Worm (Caenorhabditis elegans) whole organism, L2 larva: Measurements from ENCODE around the gene T01B7.9.
A peak's percentile ranks its signal among the peaks of the same experiment; 100 is the strongest.

ENCODE experiments used
- C34F6.9 ChIP-seq: fragments of 150-350 bp; optimal IDR thresholded peaks from 2 replicates; lab custom pipeline; 2014; ENCODE audit warnings: missing biosample characterization, missing genetic modification characterization
- F13H6.1 ChIP-seq: sonication (generic microtip); optimal IDR thresholded peaks from 2 replicates; lab custom pipeline; 2016; ENCODE audit warnings: missing genetic modification characterization, missing compliant biosample characterization
- R02D3.7 ChIP-seq: fragments of 150-350 bp; optimal IDR thresholded peaks from 2 replicates; lab custom pipeline; 2014; ENCODE audit warnings: missing biosample characterization, missing genetic modification characterization
- Y55F3AM.14 ChIP-seq: fragments of 200-800 bp; sonication (Bioruptor generic); optimal IDR thresholded peaks from 2 replicates; lab custom pipeline; 2018; ENCODE audit warnings: mild to moderate bottlenecking, missing genetic modification characterization, missing compliant biosample characterization
- ZK546.5 ChIP-seq: sonication (generic microtip); optimal IDR thresholded peaks from 2 replicates; lab custom pipeline; 2017; ENCODE audit warnings: missing biosample characterization, missing genetic modification characterization
- alr-1 ChIP-seq: fragments of 150-350 bp; optimal IDR thresholded peaks from 2 replicates; lab custom pipeline; 2014; ENCODE audit warnings: missing biosample characterization, missing genetic modification characterization
- aly-2 ChIP-seq: fragments of 150-350 bp; optimal IDR thresholded peaks from 2 replicates; lab custom pipeline; 2014; ENCODE audit warnings: missing biosample characterization, missing genetic modification characterization
- ama-1 ChIP-seq: fragments of 150-350 bp; optimal IDR thresholded peaks from 2 replicates; lab custom pipeline; 2018; ENCODE audit warnings: inconsistent platforms
- blmp-1 ChIP-seq: sonication (generic microtip); optimal IDR thresholded peaks from 2 replicates; lab custom pipeline; 2017; ENCODE audit warnings: missing genetic modification characterization, mild to moderate bottlenecking, missing compliant biosample characterization, antibody characterized with exemption, moderate library complexity; ENCODE audit not compliant: insufficient read depth
- ceh-16 ChIP-seq: fragments of 150-350 bp; optimal IDR thresholded peaks from 2 replicates; lab custom pipeline; 2014; ENCODE audit warnings: missing biosample characterization, missing genetic modification characterization
- ceh-82 ChIP-seq: fragments of 150-350 bp; optimal IDR thresholded peaks from 2 replicates; lab custom pipeline; 2014; ENCODE audit warnings: missing biosample characterization, missing genetic modification characterization
- crh-2 ChIP-seq: sonication (generic microtip); optimal IDR thresholded peaks from 2 replicates; lab custom pipeline; 2017; ENCODE audit warnings: missing biosample characterization, missing genetic modification characterization
- dmd-4 ChIP-seq: sonication (generic microtip); optimal IDR thresholded peaks from 2 replicates; lab custom pipeline; 2017; ENCODE audit warnings: missing biosample characterization, missing genetic modification characterization
- egl-27 ChIP-seq: sonication (generic microtip); optimal IDR thresholded peaks from 3 replicates; lab custom pipeline; 2017; ENCODE audit warnings: missing biosample characterization, missing genetic modification reagents, missing genetic modification characterization
- elt-1 ChIP-seq: fragments of 150-350 bp; optimal IDR thresholded peaks from 2 replicates; lab custom pipeline; 2014; ENCODE audit warnings: missing biosample characterization, missing genetic modification characterization
- elt-3 ChIP-seq: sonication (generic microtip); optimal IDR thresholded peaks from 2 replicates; lab custom pipeline; 2017; ENCODE audit warnings: missing biosample characterization, missing genetic modification characterization
- fos-1 ChIP-seq: fragments of 150-350 bp; optimal IDR thresholded peaks from 2 replicates; lab custom pipeline; 2014; ENCODE audit warnings: missing biosample characterization, missing genetic modification characterization
- gmeb-1 ChIP-seq: fragments of 150-350 bp; optimal IDR thresholded peaks from 2 replicates; lab custom pipeline; 2014; ENCODE audit warnings: missing biosample characterization, missing genetic modification characterization
- lin-11 ChIP-seq: fragments of 150-350 bp; sonication (generic microtip); optimal IDR thresholded peaks from 2 replicates; lab custom pipeline; 2014; ENCODE audit warnings: missing biosample characterization, missing genetic modification characterization, inconsistent platforms, mixed read lengths
- lin-13 ChIP-seq: fragments of 150-350 bp; optimal IDR thresholded peaks from 2 replicates; lab custom pipeline; 2014; ENCODE audit warnings: missing biosample characterization, missing genetic modification reagents, missing genetic modification characterization
- lin-39 ChIP-seq: fragments of 150-350 bp; optimal IDR thresholded peaks from 2 replicates; lab custom pipeline; 2014; ENCODE audit warnings: missing biosample characterization, missing genetic modification reagents, missing genetic modification characterization
- lsy-2 ChIP-seq, 2 experiments: fragments of 150-350 bp in 1 of 2; sonication (generic microtip) in 1 of 2; optimal IDR thresholded peaks; 2 replicates each; lab custom pipeline; 2014 to 2017; ENCODE audit warnings: missing biosample characterization in 2 of 2, missing genetic modification characterization in 2 of 2
- mab-5 ChIP-seq: fragments of 150-350 bp; optimal IDR thresholded peaks from 2 replicates; lab custom pipeline; 2014; ENCODE audit warnings: missing biosample characterization, missing genetic modification characterization
- mbf-1 ChIP-seq: sonication (generic microtip); optimal IDR thresholded peaks from 2 replicates; lab custom pipeline; 2017; ENCODE audit warnings: missing biosample characterization, missing genetic modification characterization
- mdl-1 ChIP-seq, 2 experiments: fragments of 150-350 bp in 1 of 2; sonication (generic microtip) in 1 of 2; optimal IDR thresholded peaks; 2 replicates each; lab custom pipeline; 2017; ENCODE audit warnings: missing biosample characterization in 2 of 2, missing genetic modification characterization in 2 of 2
- nhr-10 ChIP-seq: sonication (generic microtip); optimal IDR thresholded peaks from 2 replicates; lab custom pipeline; 2017; ENCODE audit warnings: missing biosample characterization, missing genetic modification characterization
- nhr-11 ChIP-seq: fragments of 150-350 bp; optimal IDR thresholded peaks from 2 replicates; lab custom pipeline; 2014; ENCODE audit warnings: missing biosample characterization, missing genetic modification characterization
- nhr-12 ChIP-seq: fragments of 150-350 bp; optimal IDR thresholded peaks from 2 replicates; lab custom pipeline; 2014; ENCODE audit warnings: missing biosample characterization, missing genetic modification characterization
- nhr-129 ChIP-seq: fragments of 150-350 bp; optimal IDR thresholded peaks from 2 replicates; lab custom pipeline; 2014; ENCODE audit warnings: missing biosample characterization, missing genetic modification characterization
- nhr-21 ChIP-seq: fragments of 150-350 bp; optimal IDR thresholded peaks from 2 replicates; lab custom pipeline; 2014; ENCODE audit warnings: missing biosample characterization, missing genetic modification characterization
- nhr-23 ChIP-seq: fragments of 150-350 bp; optimal IDR thresholded peaks from 2 replicates; lab custom pipeline; 2014; ENCODE audit warnings: missing biosample characterization, missing genetic modification reagents, missing genetic modification characterization
- nhr-237 ChIP-seq: fragments of 150-350 bp; optimal IDR thresholded peaks from 2 replicates; lab custom pipeline; 2014; ENCODE audit warnings: missing biosample characterization, missing genetic modification characterization
- nhr-25 ChIP-seq: fragments of 150-350 bp; sonication (generic microtip); optimal IDR thresholded peaks from 3 replicates; lab custom pipeline; 2014; ENCODE audit warnings: missing biosample characterization, missing genetic modification characterization
- nhr-6 ChIP-seq: fragments of 150-350 bp; optimal IDR thresholded peaks from 2 replicates; lab custom pipeline; 2014; ENCODE audit warnings: missing biosample characterization, missing genetic modification characterization
- nhr-77 ChIP-seq: fragments of 150-350 bp; optimal IDR thresholded peaks from 2 replicates; lab custom pipeline; 2014; ENCODE audit warnings: missing biosample characterization, missing genetic modification characterization
- peb-1 ChIP-seq: fragments of 150-350 bp; optimal IDR thresholded peaks from 2 replicates; lab custom pipeline; 2014; ENCODE audit warnings: missing biosample characterization, missing genetic modification characterization
- sem-4 ChIP-seq: fragments of 150-350 bp; optimal IDR thresholded peaks from 2 replicates; lab custom pipeline; 2014; ENCODE audit warnings: missing biosample characterization, missing genetic modification reagents, missing genetic modification characterization
- skn-1 ChIP-seq: sonication (generic microtip); optimal IDR thresholded peaks from 2 replicates; lab custom pipeline; 2017; ENCODE audit warnings: missing biosample characterization, missing genetic modification characterization
- sma-3 ChIP-seq: sonication (generic microtip); optimal IDR thresholded peaks from 2 replicates; lab custom pipeline; 2016; ENCODE audit warnings: missing genetic modification reagents, missing genetic modification characterization, missing compliant biosample characterization
- sma-9 ChIP-seq, 2 experiments: fragments of 150-350 bp in 1 of 2; sonication (generic microtip) in 1 of 2; optimal IDR thresholded peaks; 2 replicates each; lab custom pipeline; 2014 to 2016; ENCODE audit warnings: missing genetic modification characterization in 2 of 2, mild to moderate bottlenecking in 1 of 2, missing biosample characterization in 1 of 2, missing compliant biosample characterization in 1 of 2, missing genetic modification reagents in 1 of 2, moderate library complexity in 1 of 2
- snpc-4 ChIP-seq: fragments of 150-350 bp; optimal IDR thresholded peaks from 2 replicates; lab custom pipeline; 2014; ENCODE audit warnings: missing biosample characterization, missing genetic modification characterization
- unc-39 ChIP-seq: fragments of 150-350 bp; optimal IDR thresholded peaks from 2 replicates; lab custom pipeline; 2014; ENCODE audit warnings: missing biosample characterization, missing genetic modification characterization
- unc-55 ChIP-seq: fragments of 150-350 bp; sonication (generic microtip); optimal IDR thresholded peaks from 3 replicates; lab custom pipeline; 2014; ENCODE audit warnings: missing biosample characterization, missing genetic modification reagents, missing genetic modification characterization
- unc-62 ChIP-seq: fragments of 150-350 bp; optimal IDR thresholded peaks from 2 replicates; lab custom pipeline; 2014; ENCODE audit warnings: missing biosample characterization, missing genetic modification reagents, missing genetic modification characterization
- zag-1 ChIP-seq: fragments of 150-350 bp; optimal IDR thresholded peaks from 2 replicates; lab custom pipeline; 2014; ENCODE audit warnings: missing biosample characterization, missing genetic modification characterization
- ztf-1 ChIP-seq: fragments of 200-800 bp; sonication (Bioruptor generic); conservative IDR thresholded peaks from 2 replicates; pipeline ENCODE4 v1.3.6; 2022; ENCODE audit warnings: missing genetic modification characterization, missing compliant biosample characterization
- ztf-11 ChIP-seq: sonication (generic microtip); optimal IDR thresholded peaks from 2 replicates; lab custom pipeline; 2017; ENCODE audit warnings: missing biosample characterization, missing genetic modification characterization
- ztf-4 ChIP-seq: fragments of 150-350 bp; optimal IDR thresholded peaks from 2 replicates; lab custom pipeline; 2014; ENCODE audit warnings: missing biosample characterization, missing genetic modification characterization

The T01B7.9 gene

ce11 chrII:8741277-8741676 is 14.7 kb upstream of the T01B7.9 start:
- peak in 1 of 2 experiments; percentile 74 for TF ChIP-seq mdl-1 (tag; optimal IDR thresholded peaks at IDR 0.05; lab: Kevin White, UChicago)
- no peak for TF ChIP-seq ZK546.5
- TF ChIP-seq fos-1 (tag; lab: Kevin White, UChicago), result peak; percentile 42
- no peak for TF ChIP-seq unc-62
- TF ChIP-seq ztf-4 (tag; lab: Kevin White, UChicago), result peak; percentile 15
- TF ChIP-seq ztf-1 (GFP tag; lab: Robert Waterston, UW), result no peak
- TF ChIP-seq nhr-6 (tag; lab: Kevin White, UChicago), result peak; percentile 29
- peak; percentile 70 for TF ChIP-seq nhr-129
- peak; percentile 26 for TF ChIP-seq C34F6.9 (tag; lab: Kevin White, UChicago)
- TF ChIP-seq nhr-237 (tag; lab: Kevin White, UChicago), result no peak
- TF ChIP-seq ama-1 (lab: Kevin White, UChicago), result peak; percentile 28
- peak; percentile 62 for TF ChIP-seq F13H6.1 (tag; lab: Kevin White, UChicago)
- peak; percentile 1 for TF ChIP-seq lin-13 (GFP tag; lab: Kevin White, UChicago)
- TF ChIP-seq nhr-21 (tag; lab: Kevin White, UChicago), result no peak
- peak; percentile 97 for TF ChIP-seq sma-9 (GFP tag; optimal IDR thresholded peaks at IDR 0.05; lab: Kevin White, UChicago)
- no peak for TF ChIP-seq sma-9 (tag; optimal IDR thresholded peaks at IDR 0.05; lab: Kevin White, UChicago)
- peak in 1 of 2 experiments; percentile 48 for TF ChIP-seq lsy-2 (tag; optimal IDR thresholded peaks at IDR 0.05; lab: Kevin White, UChicago)
- no peak for TF ChIP-seq nhr-23
- no peak for TF ChIP-seq unc-55 (GFP tag; lab: Kevin White, UChicago)
- TF ChIP-seq mbf-1 (tag; lab: Kevin White, UChicago), result no peak

DNA sequence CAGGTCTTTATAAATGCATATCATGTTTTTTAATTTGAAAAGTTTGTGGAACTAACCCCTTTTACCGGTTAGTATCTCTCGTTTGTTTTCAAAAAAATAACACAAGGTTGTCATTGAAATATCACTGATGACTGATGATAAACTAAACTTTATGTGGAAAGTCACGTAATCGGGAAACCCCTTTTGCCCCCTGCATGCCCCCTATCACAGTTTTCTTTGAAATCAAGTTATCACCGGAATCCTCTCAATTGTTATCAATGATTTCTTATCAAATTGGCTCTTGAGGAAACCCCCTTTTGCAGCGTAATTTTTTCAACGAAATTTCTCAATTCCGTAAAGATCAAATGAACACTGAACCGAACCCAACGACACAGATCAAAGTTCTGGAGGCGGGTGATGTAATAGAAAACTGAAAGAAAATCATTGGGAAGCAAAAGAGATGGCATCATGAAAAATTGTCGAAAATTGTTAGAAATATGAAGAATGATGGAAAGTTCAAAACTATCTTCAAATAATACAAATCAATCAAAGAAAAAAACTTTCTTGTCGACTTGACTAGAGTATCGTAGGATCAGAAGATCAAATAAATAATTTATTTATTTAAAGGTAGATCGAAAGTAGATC is 13.8 kb upstream of the T01B7.9 start:
- no peak for TF ChIP-seq R02D3.7 (tag; lab: Kevin White, UChicago)
- TF ChIP-seq snpc-4 (tag; lab: Kevin White, UChicago), result no peak
- TF ChIP-seq elt-3, result no peak
- TF ChIP-seq nhr-12 (tag; lab: Kevin White, UChicago), result no peak
- TF ChIP-seq zag-1 (tag; lab: Kevin White, UChicago), result no peak
- no peak for TF ChIP-seq nhr-10 (tag; lab: Kevin White, UChicago)
- TF ChIP-seq crh-2, result peak; percentile 79
- TF ChIP-seq unc-39 (tag; lab: Kevin White, UChicago), result no peak
- TF ChIP-seq aly-2 (tag; lab: Kevin White, UChicago), result no peak
- TF ChIP-seq nhr-77 (tag; lab: Kevin White, UChicago), result no peak
- no peak for TF ChIP-seq mbf-1 (tag; lab: Kevin White, UChicago)
- TF ChIP-seq C34F6.9 (tag; lab: Kevin White, UChicago), result no peak
- TF ChIP-seq ama-1 (lab: Kevin White, UChicago), result no peak
- no peak for TF ChIP-seq mab-5 (tag; lab: Kevin White, UChicago)
- TF ChIP-seq elt-1, result no peak
- TF ChIP-seq peb-1, result no peak
- TF ChIP-seq ztf-4 (tag; lab: Kevin White, UChicago), result no peak
- TF ChIP-seq gmeb-1, result peak; percentile 14
- no peak for TF ChIP-seq sma-3
- TF ChIP-seq nhr-21 (tag; lab: Kevin White, UChicago), result peak; percentile 63
- TF ChIP-seq nhr-6 (tag; lab: Kevin White, UChicago), result peak; percentile 34
- TF ChIP-seq nhr-11, result no peak
- TF ChIP-seq ceh-16 (tag; lab: Kevin White, UChicago), result no peak
- TF ChIP-seq lin-11 (tag; lab: Kevin White, UChicago), result no peak
- TF ChIP-seq lin-13 (GFP tag; lab: Kevin White, UChicago), result peak; percentile 5
- peak; percentile 38 for TF ChIP-seq egl-27
- no peak for TF ChIP-seq lin-39
- no peak for TF ChIP-seq sem-4 (tag; lab: Kevin White, UChicago)
- TF ChIP-seq unc-55 (GFP tag; lab: Kevin White, UChicago), result no peak
- no peak for TF ChIP-seq ztf-1 (GFP tag; lab: Robert Waterston, UW)
- peak in 1 of 2 experiments; percentile 40 for TF ChIP-seq lsy-2 (tag; optimal IDR thresholded peaks at IDR 0.05; lab: Kevin White, UChicago)
- TF ChIP-seq blmp-1, result peak; percentile 39
- no peak for TF ChIP-seq nhr-237 (tag; lab: Kevin White, UChicago)
- peak; percentile 41 for TF ChIP-seq nhr-129
- TF ChIP-seq nhr-25 (tag; lab: Kevin White, UChicago), result peak; percentile 77
- TF ChIP-seq F13H6.1 (tag; lab: Kevin White, UChicago), result peak; percentile 42
- TF ChIP-seq fos-1 (tag; lab: Kevin White, UChicago), result peak; percentile 77
- TF ChIP-seq alr-1 (tag; lab: Kevin White, UChicago), result no peak
- TF ChIP-seq ZK546.5, result no peak
- TF ChIP-seq skn-1 (tag; lab: Kevin White, UChicago), result no peak
- no peak for TF ChIP-seq ceh-82 (tag; lab: Kevin White, UChicago)
- no peak for TF ChIP-seq nhr-23
- TF ChIP-seq unc-62, result no peak
- TF ChIP-seq mdl-1 (tag; optimal IDR thresholded peaks at IDR 0.05; lab: Kevin White, UChicago), result peak; percentile 58 to 62
- no peak for TF ChIP-seq ztf-11 (tag; lab: Kevin White, UChicago)
- no peak for TF ChIP-seq dmd-4 (tag; lab: Kevin White, UChicago)
- peak; percentile 99 for TF ChIP-seq sma-9 (GFP tag; optimal IDR thresholded peaks at IDR 0.05; lab: Kevin White, UChicago)
- TF ChIP-seq sma-9 (tag; optimal IDR thresholded peaks at IDR 0.05; lab: Kevin White, UChicago), result no peak
- TF ChIP-seq Y55F3AM.14 (GFP tag; lab: Kevin White, UChicago), result peak; percentile 46
